Worm (Caenorhabditis elegans): Measurements from ENCODE around the gene C45G9.14.

C45G9.14 gene

ce11 chrIII:5047175-5047574 is 2.4 kb downstream of the C45G9.14 start, which contains the start of gene txbp-3 (continued):
- no peak for TF ChIP-seq daf-16 (GFP tag; optimal IDR thresholded peaks at IDR 0.05)
- TF ChIP-seq daf-16 (tag; optimal IDR thresholded peaks at IDR 0.05) = peak; percentile 24
- peak in 1 of 2 experiments; percentile 20 for TF ChIP-seq unc-62 (GFP tag; optimal IDR thresholded peaks at IDR 0.05 in 1 of 2)
- no peak for TF ChIP-seq unc-62 (tag; optimal IDR thresholded peaks at IDR 0.05)
- TF ChIP-seq snpc-4 (tag; optimal IDR thresholded peaks at IDR 0.05) = no peak
- no peak for TF ChIP-seq madf-9 (GFP tag; conservative IDR thresholded peaks at IDR 0.05)

ce11 chrIII:5047740-5048139 is 2.9 kb downstream of the C45G9.14 start, which contains the start of gene C45G9.5:
TSS of gene C45G9.5 (plus strand) at chrIII:5048117.
- TF ChIP-seq nhr-11 (tag; optimal IDR thresholded peaks at IDR 0.05) (no peak), snpc-4 (tag; optimal IDR thresholded peaks at IDR 0.05) (no peak), ces-1 (GFP tag; optimal IDR thresholded peaks at IDR 0.05) (no peak), daf-12 (tag; optimal IDR thresholded peaks at IDR 0.05) (no peak), cey-2 (tag; optimal IDR thresholded peaks at IDR 0.05; ENCODE audit: borderline replicate concordance, insufficient read depth) (no peak), skn-1 (tag; optimal IDR thresholded peaks at IDR 0.05) (no peak), madf-9 (GFP tag; conservative IDR thresholded peaks at IDR 0.05) (no peak), lin-15B (tag; optimal IDR thresholded peaks at IDR 0.05) (no peak)

- no peak for TF ChIP-seq F49E8.2 (tag; optimal IDR thresholded peaks at IDR 0.05; ENCODE audit: borderline replicate concordance)
- no peak for TF ChIP-seq lir-3 (tag; optimal IDR thresholded peaks at IDR 0.05)
- no peak for TF ChIP-seq mes-2 (tag; optimal IDR thresholded peaks at IDR 0.05; ENCODE audit: poor library complexity, severe bottlenecking)
- no peak for TF ChIP-seq vab-7 (GFP tag; IDR thresholded peaks at IDR 0.05)
- no peak for TF ChIP-seq zip-11 (GFP tag; IDR thresholded peaks at IDR 0.05)
- TF ChIP-seq ceh-82 (tag; optimal IDR thresholded peaks at IDR 0.05) = no peak
- TF ChIP-seq spr-1 (tag; optimal IDR thresholded peaks at IDR 0.05) = no peak
- no peak for TF ChIP-seq T26A8.4 (GFP tag; IDR thresholded peaks at IDR 0.05)
- TF ChIP-seq lsy-2 (tag; optimal IDR thresholded peaks at IDR 0.05) = no peak
- no peak for TF ChIP-seq nhr-102 (tag; optimal IDR thresholded peaks at IDR 0.05)
- no peak for TF ChIP-seq F44E2.7 (GFP tag; IDR thresholded peaks at IDR 0.05)
- no peak for TF ChIP-seq nhr-6 (tag; optimal IDR thresholded peaks at IDR 0.05)
- TF ChIP-seq ZK546.5 (tag; optimal IDR thresholded peaks at IDR 0.05) = no peak
- TF ChIP-seq Y48G9A.11 (GFP tag; IDR thresholded peaks at IDR 0.05) = no peak
- TF ChIP-seq pha-4 (GFP tag; IDR thresholded peaks at IDR 0.05) = no peak
- TF ChIP-seq pha-4 (tag; optimal IDR thresholded peaks at IDR 0.05) = no peak
- no peak for TF ChIP-seq skn-1 (tag; optimal IDR thresholded peaks at IDR 0.05)
- TF ChIP-seq ceh-28 (tag; optimal IDR thresholded peaks at IDR 0.05) = no peak
- TF ChIP-seq Y5F2A.4 (GFP tag; optimal IDR thresholded peaks at IDR 0.05) = no peak
- TF ChIP-seq nhr-111 (GFP tag; optimal IDR thresholded peaks at IDR 0.05) = no peak
- no peak for TF ChIP-seq nhr-28 (tag; optimal IDR thresholded peaks at IDR 0.05)
These were observed 7.1 kb downstream of the C45G9.14 start, which contains the start of gene C45G9.15 for ce11 chrIII:5051949-5052348. TSS of gene C45G9.15 (minus strand) at chrIII:5052049.

- TF ChIP-seq ceh-44 (GFP tag; IDR thresholded peaks at IDR 0.05) (no peak), lim-7 (GFP tag; IDR thresholded peaks at IDR 0.05) (no peak), saeg-2 (GFP tag; IDR thresholded peaks at IDR 0.05) (no peak), ceh-62 (tag; optimal IDR thresholded peaks at IDR 0.05) (no peak), skn-1 (tag; optimal IDR thresholded peaks at IDR 0.05) (no peak), F44E2.7 (GFP tag; IDR thresholded peaks at IDR 0.05) (no peak), nhr-28 (tag; optimal IDR thresholded peaks at IDR 0.05) (no peak), ZK546.5 (tag; optimal IDR thresholded peaks at IDR 0.05) (no peak), spr-1 (tag; optimal IDR thresholded peaks at IDR 0.05) (no peak), nhr-111 (GFP tag; optimal IDR thresholded peaks at IDR 0.05) (no peak), ceh-20 (GFP tag; IDR thresholded peaks at IDR 0.05) (no peak), fos-1 (tag; optimal IDR thresholded peaks at IDR 0.05) (no peak), hlh-11 (tag; optimal IDR thresholded peaks at IDR 0.05) (no peak), jun-1 (tag; optimal IDR thresholded peaks at IDR 0.05) (no peak), attf-4 (tag; optimal IDR thresholded peaks at IDR 0.05) (no peak), cey-2 (tag; optimal IDR thresholded peaks at IDR 0.05; ENCODE audit: borderline replicate concordance, insufficient read depth) (no peak), dmd-8 (GFP tag; IDR thresholded peaks at IDR 0.05) (no peak), dpl-1 (GFP tag; optimal IDR thresholded peaks at IDR 0.05) (no peak), daf-19 (GFP tag; conservative IDR thresholded peaks at IDR 0.05) (no peak)
These were observed 8.7 kb downstream of the C45G9.14 start, which contains the start of gene C45G9.8 for ce11 chrIII:5053541-5053940. TSS of gene C45G9.8 (minus strand) at chrIII:5053641.
